Fruit fly (Drosophila melanogaster) whole organism, embryonic: ENCODE data around the gene Rdl.

Source experiments
- Atf3 ChIP-seq: fragments of 200-800 bp; sonication (Bioruptor generic); optimal IDR thresholded peaks from 3 replicates; lab custom pipeline; 2016; ENCODE audit warnings: missing biosample characterization, missing genetic modification characterization
- Awh ChIP-seq: fragments of 200-800 bp; sonication (Bioruptor generic); IDR thresholded peaks from 2 replicates; pipeline ENCODE4, ENCODE4 v1.3.6; 2022; ENCODE audit warnings: missing biosample characterization, missing genetic modification characterization
- CG12769 ChIP-seq: fragments of 200-800 bp; sonication (Bioruptor generic); optimal IDR thresholded peaks from 2 replicates; lab custom pipeline; 2019; ENCODE audit warnings: missing biosample characterization, mild to moderate bottlenecking, missing genetic modification characterization, moderate library complexity
- CG15269 ChIP-seq: fragments of 200-800 bp; sonication (Bioruptor generic); optimal IDR thresholded peaks from 2 replicates; lab custom pipeline; 2018; ENCODE audit warnings: missing biosample characterization, mild to moderate bottlenecking, missing genetic modification characterization, moderate library complexity
- CG17361 ChIP-seq: fragments of 200-800 bp; sonication (Bioruptor generic); IDR thresholded peaks from 3 replicates; pipeline ENCODE4 v1.3.6; 2022; ENCODE audit warnings: missing biosample characterization, missing genetic modification characterization
- CG1832 ChIP-seq: fragments of 200-800 bp; sonication (Bioruptor generic); optimal IDR thresholded peaks from 2 replicates; lab custom pipeline; 2017; ENCODE audit warnings: missing biosample characterization, mild to moderate bottlenecking, missing genetic modification characterization, inconsistent platforms
- CG18476 ChIP-seq: fragments of 200-800 bp; sonication (Bioruptor generic); optimal IDR thresholded peaks from 2 replicates; lab custom pipeline; 2016; ENCODE audit warnings: missing biosample characterization, mild to moderate bottlenecking, missing genetic modification characterization
- CG18599 ChIP-seq: fragments of 200-800 bp; sonication (Bioruptor generic); optimal IDR thresholded peaks from 3 replicates; lab custom pipeline; 2017; ENCODE audit warnings: missing biosample characterization, missing genetic modification characterization, mild to moderate bottlenecking, moderate library complexity, missing genetic modification reagents
- CG2120 ChIP-seq: fragments of 200-800 bp; sonication (Bioruptor generic); optimal IDR thresholded peaks from 3 replicates; lab custom pipeline; 2016; ENCODE audit warnings: missing biosample characterization, missing genetic modification characterization
- CG32767 ChIP-seq: fragments of 200-800 bp; sonication (Bioruptor generic); IDR thresholded peaks from 2 replicates; pipeline ENCODE4 v1.3.6; 2022; ENCODE audit warnings: missing biosample characterization, missing genetic modification characterization
- CG3995 ChIP-seq: fragments of 200-800 bp; sonication (Bioruptor generic); optimal IDR thresholded peaks from 3 replicates; lab custom pipeline; 2016; ENCODE audit warnings: missing biosample characterization, missing genetic modification characterization
- CG7556 ChIP-seq: fragments of 200-800 bp; sonication (Bioruptor generic); optimal IDR thresholded peaks from 2 replicates; lab custom pipeline; 2017; ENCODE audit warnings: missing biosample characterization, mild to moderate bottlenecking, missing genetic modification characterization
- CG9437 ChIP-seq: fragments of 200-800 bp; sonication (Bioruptor generic); optimal IDR thresholded peaks from 2 replicates; lab custom pipeline; 2018; ENCODE audit warnings: missing biosample characterization, mild to moderate bottlenecking, missing genetic modification characterization
- Dek ChIP-seq: fragments of 200-800 bp; sonication (Bioruptor generic); optimal IDR thresholded peaks from 3 replicates; lab custom pipeline; 2019; ENCODE audit warnings: missing biosample characterization, mild to moderate bottlenecking, missing genetic modification characterization, moderate library complexity
- Dll ChIP-seq: fragments of 200-800 bp; sonication (Bioruptor generic); IDR thresholded peaks from 4 replicates; pipeline ENCODE4 v1.3.6; 2022; ENCODE audit warnings: missing biosample characterization, missing genetic modification characterization; ENCODE audit not compliant: partially characterized antibody
- Hmr ChIP-seq: fragments of 200-800 bp; sonication (Bioruptor generic); optimal IDR thresholded peaks from 3 replicates; lab custom pipeline; 2017; ENCODE audit warnings: mild to moderate bottlenecking, missing biosample characterization, missing genetic modification reagents, missing genetic modification characterization
- Lhr ChIP-seq: fragments of 200-800 bp; sonication (Bioruptor generic); optimal IDR thresholded peaks from 3 replicates; lab custom pipeline; 2017; ENCODE audit warnings: mild to moderate bottlenecking, missing biosample characterization, missing genetic modification reagents, missing genetic modification characterization
- MBD-R2 ChIP-seq: fragments of 200-800 bp; sonication (Bioruptor generic); IDR thresholded peaks from 2 replicates; pipeline ENCODE4 v1.3.6; 2022; ENCODE audit warnings: missing biosample characterization, missing genetic modification characterization
- Med ChIP-seq: fragments of 200-800 bp; sonication (Bioruptor generic); peaks from one replicate; lab custom pipeline; 2016; ENCODE audit warnings: missing biosample characterization, missing genetic modification characterization, mild to moderate bottlenecking, inconsistent platforms, moderate library complexity
- Nf-YC ChIP-seq: fragments of 200-800 bp; optimal IDR thresholded peaks from 3 replicates; lab custom pipeline; 2019; ENCODE audit warnings: missing biosample characterization, mild to moderate bottlenecking, missing genetic modification characterization, moderate library complexity
- Scr ChIP-seq: fragments of 200-800 bp; sonication (Bioruptor generic); IDR thresholded peaks from 2 replicates; pipeline ENCODE4 v1.3.6; 2022; ENCODE audit warnings: missing biosample characterization, missing genetic modification characterization; ENCODE audit not compliant: partially characterized antibody
- Xrp1 ChIP-seq: fragments of 200-800 bp; sonication (Bioruptor generic); IDR thresholded peaks from 2 replicates; pipeline ENCODE4 v1.3.6; 2022; ENCODE audit warnings: missing biosample characterization, missing genetic modification characterization
- abd-A ChIP-seq: fragments of 200-800 bp; sonication (Bioruptor generic); optimal IDR thresholded peaks from 3 replicates; lab custom pipeline; 2019; ENCODE audit warnings: missing biosample characterization, mild to moderate bottlenecking, missing genetic modification characterization, moderate library complexity
- az2 ChIP-seq: fragments of 200-800 bp; sonication (Bioruptor generic); optimal IDR thresholded peaks from 3 replicates; lab custom pipeline; 2016; ENCODE audit warnings: missing biosample characterization, missing genetic modification characterization
- bcd ChIP-seq: fragments of 200-800 bp; sonication (Bioruptor generic); optimal IDR thresholded peaks from 2 replicates; lab custom pipeline; 2017; ENCODE audit warnings: missing biosample characterization, mild to moderate bottlenecking, missing genetic modification characterization
- chinmo ChIP-seq: fragments of 200-800 bp; sonication (Bioruptor generic); IDR thresholded peaks from 4 replicates; pipeline ENCODE4 v1.3.6; 2022; ENCODE audit warnings: missing biosample characterization, missing genetic modification characterization; ENCODE audit not compliant: partially characterized antibody
- cwo ChIP-seq: fragments of 200-800 bp; sonication (Bioruptor generic); optimal IDR thresholded peaks from 3 replicates; lab custom pipeline; 2017; ENCODE audit warnings: missing biosample characterization, missing genetic modification characterization, mild to moderate bottlenecking, moderate library complexity, missing genetic modification reagents
- emc ChIP-seq: fragments of 200-800 bp; sonication (Bioruptor generic); optimal IDR thresholded peaks from 2 replicates; lab custom pipeline; 2016; ENCODE audit warnings: missing biosample characterization, missing genetic modification characterization
- exex ChIP-seq: fragments of 200-800 bp; sonication (Bioruptor generic); optimal IDR thresholded peaks from 4 replicates; lab custom pipeline; 2018; ENCODE audit warnings: missing biosample characterization, mild to moderate bottlenecking, missing genetic modification characterization, moderate library complexity
- fd64A ChIP-seq: fragments of 200-800 bp; sonication (Bioruptor generic); optimal IDR thresholded peaks from 3 replicates; lab custom pipeline; 2018; ENCODE audit warnings: missing biosample characterization, mild to moderate bottlenecking, missing genetic modification characterization
- fu2 ChIP-seq: fragments of 200-800 bp; sonication (Bioruptor generic); optimal IDR thresholded peaks from 2 replicates; lab custom pipeline; 2016; ENCODE audit warnings: missing biosample characterization, missing genetic modification characterization
- hbn ChIP-seq: fragments of 200-800 bp; sonication (Bioruptor generic); IDR thresholded peaks from 2 replicates; pipeline ENCODE4 v1.3.6; 2022; ENCODE audit warnings: missing biosample characterization, missing genetic modification characterization; ENCODE audit not compliant: partially characterized antibody
- knrl ChIP-seq: fragments of 200-800 bp; sonication (Bioruptor generic); IDR thresholded peaks from 3 replicates; pipeline ENCODE4 v1.3.6; 2022; ENCODE audit warnings: missing biosample characterization, missing genetic modification characterization; ENCODE audit not compliant: partially characterized antibody
- nmo ChIP-seq: fragments of 200-800 bp; sonication (Bioruptor generic); optimal IDR thresholded peaks from 2 replicates; lab custom pipeline; 2018; ENCODE audit warnings: missing biosample characterization, mild to moderate bottlenecking, missing genetic modification characterization, moderate library complexity
- onecut ChIP-seq: fragments of 200-800 bp; sonication (Bioruptor generic); IDR thresholded peaks from 2 replicates; pipeline ENCODE4 v1.3.6; 2022; ENCODE audit warnings: missing biosample characterization, missing genetic modification characterization
- pb ChIP-seq: fragments of 200-800 bp; sonication (Bioruptor generic); optimal IDR thresholded peaks from 3 replicates; lab custom pipeline; 2016; ENCODE audit warnings: missing biosample characterization, missing genetic modification characterization
- phol ChIP-seq: fragments of 200-800 bp; sonication (Bioruptor generic); optimal IDR thresholded peaks from 3 replicates; lab custom pipeline; 2018; ENCODE audit warnings: missing biosample characterization, mild to moderate bottlenecking, missing genetic modification characterization, moderate library complexity
- pros ChIP-seq: fragments of 200-800 bp; sonication (Bioruptor generic); optimal IDR thresholded peaks from 3 replicates; lab custom pipeline; 2019; ENCODE audit warnings: missing biosample characterization, mild to moderate bottlenecking, missing genetic modification characterization, moderate library complexity
- salm ChIP-seq: fragments of 200-800 bp; sonication (Bioruptor generic); optimal IDR thresholded peaks from 2 replicates; lab custom pipeline; 2018; ENCODE audit warnings: missing biosample characterization, mild to moderate bottlenecking, missing genetic modification characterization
- scrt ChIP-seq: fragments of 200-800 bp; sonication (Bioruptor generic); optimal IDR thresholded peaks from 2 replicates; lab custom pipeline; 2018; ENCODE audit warnings: missing biosample characterization, mild to moderate bottlenecking, missing genetic modification characterization, moderate library complexity
- sens ChIP-seq: fragments of 200-800 bp; sonication (Bioruptor generic); peaks from one replicate; lab custom pipeline; 2016; ENCODE audit warnings: missing biosample characterization, missing genetic modification characterization
- sna ChIP-seq: fragments of 200-800 bp; sonication (Bioruptor generic); IDR thresholded peaks from 2 replicates; pipeline ENCODE4 v1.3.6; 2022; ENCODE audit warnings: missing biosample characterization, missing genetic modification characterization; ENCODE audit not compliant: partially characterized antibody
- sr ChIP-seq: fragments of 200-800 bp; sonication (Bioruptor generic); IDR thresholded peaks from 3 replicates; pipeline ENCODE4 v1.3.6; 2022; ENCODE audit warnings: missing biosample characterization, missing genetic modification characterization
- tio ChIP-seq: fragments of 200-800 bp; sonication (Bioruptor generic); optimal IDR thresholded peaks from 2 replicates; lab custom pipeline; 2017; ENCODE audit warnings: missing biosample characterization, missing genetic modification characterization, inconsistent platforms
- unc-4 ChIP-seq: fragments of 200-800 bp; sonication (Bioruptor generic); IDR thresholded peaks from 2 replicates; pipeline ENCODE4 v1.3.6; 2022; ENCODE audit warnings: missing biosample characterization, missing genetic modification characterization; ENCODE audit not compliant: partially characterized antibody
- zen ChIP-seq: fragments of 200-800 bp; sonication (Bioruptor generic); optimal IDR thresholded peaks from 3 replicates; lab custom pipeline; 2018; ENCODE audit warnings: missing biosample characterization, mild to moderate bottlenecking, missing genetic modification characterization, moderate library complexity
- zfh1 ChIP-seq: fragments of 200-800 bp; sonication (Bioruptor generic); IDR thresholded peaks from 3 replicates; pipeline ENCODE4 v1.3.6; 2022; ENCODE audit warnings: missing biosample characterization, missing genetic modification characterization

The Rdl gene

DNA sequence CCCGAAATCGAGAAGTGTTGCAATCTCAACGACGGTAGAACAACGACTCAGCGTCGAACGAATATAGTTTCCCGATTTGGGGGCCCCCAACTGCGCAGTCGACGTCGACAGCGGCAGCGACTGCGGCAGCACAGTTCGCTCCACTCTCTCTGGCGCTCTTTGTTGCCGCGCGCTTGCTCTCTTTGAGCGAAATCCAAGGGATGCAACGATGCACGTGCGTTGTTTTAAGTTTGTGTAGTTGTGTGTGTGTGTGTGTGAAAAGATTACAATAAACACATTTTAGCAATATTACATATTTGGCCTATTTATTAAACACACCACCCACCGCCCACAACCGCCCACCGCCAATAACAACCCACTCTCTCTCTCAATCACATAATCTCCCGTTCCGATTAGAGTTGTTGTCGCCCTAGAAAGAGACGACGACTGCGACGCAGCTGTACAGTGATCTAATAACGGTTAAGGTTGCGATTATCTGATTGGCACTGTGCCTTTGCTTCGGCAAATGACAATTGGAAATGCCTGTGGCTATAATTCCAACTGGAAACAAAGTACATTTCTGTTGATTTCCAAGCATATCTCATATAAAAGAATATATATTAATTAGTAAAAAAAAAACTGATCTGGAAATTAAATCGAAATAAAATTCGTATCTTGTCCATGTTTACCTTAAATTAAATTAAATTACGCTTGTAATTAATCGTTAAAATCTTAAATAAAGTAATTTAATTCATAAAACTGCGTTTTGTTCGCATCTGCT, 56.5 kb downstream of the Rdl start (continued):
- no peak for TF ChIP-seq knrl (GFP tag; lab: Robert Waterston, UW)
- peak; percentile 49 for TF ChIP-seq CG9437
- TF ChIP-seq Lhr: no peak
- TF ChIP-seq zen (tag; lab: Kevin White, UChicago): peak; percentile 65
- TF ChIP-seq fd64A (GFP tag; lab: Kevin White, UChicago): peak; percentile 12
- peak; percentile 51 for TF ChIP-seq tio (GFP tag; lab: Kevin White, UChicago)
- TF ChIP-seq CG7556: peak; percentile 70
- TF ChIP-seq Nf-YC: peak; percentile 61
- TF ChIP-seq CG1832 (GFP tag; lab: Kevin White, UChicago): peak; percentile 19
- 0 out of 2 replicates have a peak, but pooled peaks have one; percentile 21 for TF ChIP-seq Awh (GFP tag; lab: Robert Waterston, UW)
- peak; percentile 35 for TF ChIP-seq nmo (GFP tag; lab: Kevin White, UChicago)
- peak; percentile 84 for TF ChIP-seq sens (GFP tag; lab: Kevin White, UChicago)
- TF ChIP-seq Med (GFP tag; lab: Kevin White, UChicago): peak; percentile 59
- no peak for TF ChIP-seq emc (GFP tag; lab: Kevin White, UChicago)
- 0 out of 3 replicates have a peak, but pooled peaks have one; percentile 11 for TF ChIP-seq sr (GFP tag; lab: Robert Waterston, UW)
- TF ChIP-seq CG18599 (GFP tag; lab: Kevin White, UChicago): peak; percentile 19
- peak; percentile 62 for TF ChIP-seq CG12769 (tag; lab: Kevin White, UChicago)
- no peak for TF ChIP-seq pb (GFP tag; lab: Kevin White, UChicago)
- peak; percentile 4 for TF ChIP-seq Dek (tag; lab: Kevin White, UChicago)
- TF ChIP-seq Hmr (GFP tag; lab: Kevin White, UChicago): peak; percentile 30
- no peak for TF ChIP-seq MBD-R2 (GFP tag; lab: Robert Waterston, UW)
- peak; percentile 6 for TF ChIP-seq CG18476 (GFP tag; lab: Kevin White, UChicago)
- TF ChIP-seq Dll (GFP tag; lab: Robert Waterston, UW): peak; percentile 50; the same call in 2 of the 4 replicates
- no peak for TF ChIP-seq fu2 (GFP tag; lab: Kevin White, UChicago)
- peak; percentile 31 for TF ChIP-seq CG2120 (GFP tag; lab: Kevin White, UChicago)
- TF ChIP-seq abd-A (tag; lab: Kevin White, UChicago): peak; percentile 33
- no peak for TF ChIP-seq zfh1 (GFP tag; lab: Robert Waterston, UW)
- TF ChIP-seq onecut (GFP tag; lab: Robert Waterston, UW): peak; percentile 6; the same call in 1 of the 2 replicates
- TF ChIP-seq Scr (GFP tag; lab: Robert Waterston, UW): no peak
- TF ChIP-seq scrt (GFP tag; lab: Kevin White, UChicago): peak; percentile 21
- peak; percentile 27 for TF ChIP-seq CG3995
- peak; percentile 56 for TF ChIP-seq exex (tag; lab: Kevin White, UChicago)
- TF ChIP-seq unc-4 (GFP tag; lab: Robert Waterston, UW): no peak; the same call in 1 of the 2 replicates
- peak; percentile 12 for TF ChIP-seq bcd (GFP tag; lab: Kevin White, UChicago)
- no peak for TF ChIP-seq Atf3 (GFP tag; lab: Kevin White, UChicago)
- TF ChIP-seq CG17361 (GFP tag; lab: Robert Waterston, UW): peak; percentile 64; the same call in 2 of the 3 replicates
- TF ChIP-seq az2 (GFP tag; lab: Kevin White, UChicago): peak; percentile 1
- peak; percentile 20 for TF ChIP-seq salm
- TF ChIP-seq hbn (GFP tag; lab: Robert Waterston, UW): peak; percentile 31; the same call in 1 of the 2 replicates
- peak; percentile 27 for TF ChIP-seq CG15269 (tag; lab: Kevin White, UChicago)
- TF ChIP-seq CG32767 (GFP tag; lab: Robert Waterston, UW): 0 out of 2 replicates have a peak, but pooled peaks have one; percentile 14
- TF ChIP-seq pros (GFP tag; lab: Kevin White, UChicago): peak; percentile 17
- peak; percentile 2 for TF ChIP-seq phol (tag; lab: Kevin White, UChicago)
- peak; percentile 55; the same call in 1 of the 2 replicates for TF ChIP-seq sna
- peak; percentile 24 for TF ChIP-seq cwo (GFP tag; lab: Kevin White, UChicago)
- 0 out of 2 replicates have a peak, but pooled peaks have one; percentile 12 for TF ChIP-seq Xrp1 (GFP tag; lab: Robert Waterston, UW)
- TF ChIP-seq chinmo (GFP tag; lab: Robert Waterston, UW): peak; percentile 92; the same call in 2 of the 4 replicates
